Fruit fly (Drosophila melanogaster) whole organism, prepupa: ENCODE results near the gene Wdr24.

ENCODE experiments used
- Blimp-1 ChIP-seq: fragments of 200-800 bp; sonication (Bioruptor generic); optimal IDR thresholded peaks from 3 replicates; lab custom pipeline; 2017; ENCODE audit warnings: missing biosample characterization, missing genetic modification characterization, mild to moderate bottlenecking, moderate library complexity, missing genetic modification reagents
- CG10631 ChIP-seq: fragments of 200-800 bp; sonication (Bioruptor generic); optimal IDR thresholded peaks from 2 replicates; lab custom pipeline; 2016; ENCODE audit warnings: missing biosample characterization, missing genetic modification characterization
- CG10669 ChIP-seq: fragments of 200-800 bp; sonication (Bioruptor generic); optimal IDR thresholded peaks from 3 replicates; lab custom pipeline; 2018; ENCODE audit warnings: missing biosample characterization, mild to moderate bottlenecking, missing genetic modification characterization, moderate library complexity
- CG11762 ChIP-seq: fragments of 200-800 bp; sonication (Bioruptor generic); optimal IDR thresholded peaks from 3 replicates; lab custom pipeline; 2016; ENCODE audit warnings: missing biosample characterization, missing genetic modification characterization; ENCODE audit not compliant: insufficient read depth
- CG11902 ChIP-seq: fragments of 200-800 bp; sonication (Bioruptor generic); optimal IDR thresholded peaks from 3 replicates; lab custom pipeline; 2016; ENCODE audit warnings: missing biosample characterization, missing genetic modification characterization
- CG15336 ChIP-seq: fragments of 200-800 bp; sonication (Bioruptor generic); IDR thresholded peaks from 2 replicates; pipeline ENCODE4 v1.3.6; 2022; ENCODE audit warnings: missing biosample characterization, missing genetic modification characterization
- CG16779 ChIP-seq: fragments of 200-800 bp; sonication (Bioruptor generic); optimal IDR thresholded peaks from 3 replicates; lab custom pipeline; 2017; ENCODE audit warnings: missing biosample characterization, mild to moderate bottlenecking, missing genetic modification characterization
- CG31627 ChIP-seq: fragments of 200-800 bp; sonication (Bioruptor generic); optimal IDR thresholded peaks from 3 replicates; lab custom pipeline; 2016; ENCODE audit warnings: missing biosample characterization, missing genetic modification characterization
- CG3919 ChIP-seq: fragments of 200-800 bp; sonication (Bioruptor generic); optimal IDR thresholded peaks from 3 replicates; lab custom pipeline; 2016; ENCODE audit warnings: missing biosample characterization, missing genetic modification characterization
- CG4318 ChIP-seq: fragments of 200-800 bp; sonication (Bioruptor generic); optimal IDR thresholded peaks from 3 replicates; lab custom pipeline; 2017; ENCODE audit warnings: missing biosample characterization, mild to moderate bottlenecking, missing genetic modification characterization
- CG6163 ChIP-seq: fragments of 200-800 bp; sonication (Bioruptor generic); IDR thresholded peaks from 3 replicates; pipeline ENCODE4 v1.3.6; 2022; ENCODE audit warnings: missing biosample characterization, missing genetic modification characterization
- CG6276 ChIP-seq: fragments of 200-800 bp; sonication (Bioruptor generic); optimal IDR thresholded peaks from 2 replicates; lab custom pipeline; 2017; ENCODE audit warnings: missing biosample characterization, mild to moderate bottlenecking, missing genetic modification characterization
- CG6792 ChIP-seq: fragments of 200-800 bp; sonication (Bioruptor generic); optimal IDR thresholded peaks from 3 replicates; lab custom pipeline; 2016; ENCODE audit warnings: missing biosample characterization, missing genetic modification characterization
- CG6808 ChIP-seq: fragments of 200-800 bp; sonication (Bioruptor generic); optimal IDR thresholded peaks from 3 replicates; lab custom pipeline; 2017; ENCODE audit warnings: missing biosample characterization, missing genetic modification characterization, mild to moderate bottlenecking, moderate library complexity, missing genetic modification reagents
- CG6854 ChIP-seq: fragments of 200-800 bp; sonication (Bioruptor generic); optimal IDR thresholded peaks from 2 replicates; lab custom pipeline; 2017; ENCODE audit warnings: missing biosample characterization, mild to moderate bottlenecking, missing genetic modification characterization
- CG7368 ChIP-seq: fragments of 200-800 bp; sonication (Bioruptor generic); optimal IDR thresholded peaks from 3 replicates; lab custom pipeline; 2016; ENCODE audit warnings: missing biosample characterization, missing genetic modification characterization
- CG8119 ChIP-seq: fragments of 200-800 bp; sonication (Bioruptor generic); IDR thresholded peaks from 3 replicates; pipeline ENCODE4 v1.3.6; 2022; ENCODE audit warnings: missing biosample characterization, missing genetic modification characterization
- CG8632 ChIP-seq: fragments of 200-800 bp; sonication (Bioruptor generic); optimal IDR thresholded peaks from 3 replicates; lab custom pipeline; 2016; ENCODE audit warnings: missing biosample characterization, missing genetic modification characterization
- CG9139 ChIP-seq: fragments of 200-800 bp; sonication (Bioruptor generic); optimal IDR thresholded peaks from 3 replicates; lab custom pipeline; 2017; ENCODE audit warnings: missing biosample characterization, mild to moderate bottlenecking, missing genetic modification characterization
- Eip75B ChIP-seq: fragments of 200-800 bp; sonication (Bioruptor generic); optimal IDR thresholded peaks from 3 replicates; lab custom pipeline; 2016; ENCODE audit warnings: missing biosample characterization, missing genetic modification characterization
- Ets21C ChIP-seq: fragments of 200-800 bp; sonication (Bioruptor generic); optimal IDR thresholded peaks from 3 replicates; lab custom pipeline; 2016; ENCODE audit warnings: missing biosample characterization, missing genetic modification characterization
- Ets96B ChIP-seq: fragments of 200-800 bp; optimal IDR thresholded peaks from 2 replicates; lab custom pipeline; 2019; ENCODE audit warnings: missing biosample characterization, mild to moderate bottlenecking, missing genetic modification characterization, moderate library complexity
- Gug ChIP-seq: fragments of 200-800 bp; sonication (Bioruptor generic); IDR thresholded peaks from 2 replicates; pipeline ENCODE4 v1.3.6; 2022; ENCODE audit warnings: missing biosample characterization, missing genetic modification characterization
- Hr39 ChIP-seq: fragments of 200-800 bp; sonication (Bioruptor generic); optimal IDR thresholded peaks from 2 replicates; lab custom pipeline; 2016; ENCODE audit warnings: missing biosample characterization, missing genetic modification characterization
- Lpt ChIP-seq: fragments of 200-800 bp; sonication (Bioruptor generic); optimal IDR thresholded peaks from 3 replicates; lab custom pipeline; 2016; ENCODE audit warnings: missing biosample characterization, missing genetic modification characterization
- Sox102F ChIP-seq: fragments of 200-800 bp; sonication (Bioruptor generic); optimal IDR thresholded peaks from 2 replicates; lab custom pipeline; 2016; ENCODE audit warnings: missing biosample characterization, mild to moderate bottlenecking, missing genetic modification characterization
- Sox14 ChIP-seq: fragments of 200-800 bp; sonication (Bioruptor generic); optimal IDR thresholded peaks from 3 replicates; lab custom pipeline; 2016; ENCODE audit warnings: missing biosample characterization, missing genetic modification characterization
- achi ChIP-seq: fragments of 200-800 bp; sonication (Bioruptor generic); optimal IDR thresholded peaks from 3 replicates; lab custom pipeline; 2016; ENCODE audit warnings: missing biosample characterization, missing genetic modification characterization
- acj6 ChIP-seq: fragments of 200-800 bp; sonication (Bioruptor generic); optimal IDR thresholded peaks from 3 replicates; lab custom pipeline; 2016; ENCODE audit warnings: missing biosample characterization, missing genetic modification characterization
- dac ChIP-seq: fragments of 200-800 bp; sonication (Bioruptor generic); optimal IDR thresholded peaks from 2 replicates; lab custom pipeline; 2017; ENCODE audit warnings: missing biosample characterization, mild to moderate bottlenecking, missing genetic modification characterization
- eg ChIP-seq: fragments of 200-800 bp; sonication (Bioruptor generic); IDR thresholded peaks from 3 replicates; pipeline ENCODE4 v1.3.6; 2022; ENCODE audit warnings: missing biosample characterization, missing genetic modification characterization
- fd59A ChIP-seq: fragments of 200-800 bp; sonication (Bioruptor generic); optimal IDR thresholded peaks from 2 replicates; lab custom pipeline; 2017; ENCODE audit warnings: missing biosample characterization, mild to moderate bottlenecking, missing genetic modification characterization, missing genetic modification reagents
- fd85E ChIP-seq: fragments of 200-800 bp; sonication (Bioruptor generic); optimal IDR thresholded peaks from 3 replicates; lab custom pipeline; 2016; ENCODE audit warnings: missing biosample characterization, missing genetic modification characterization
- fkh ChIP-seq: fragments of 200-800 bp; sonication (Bioruptor generic); optimal IDR thresholded peaks from 3 replicates; lab custom pipeline; 2017; ENCODE audit warnings: missing biosample characterization, mild to moderate bottlenecking, missing genetic modification characterization, moderate library complexity
- lz ChIP-seq: fragments of 200-800 bp; sonication (Bioruptor generic); optimal IDR thresholded peaks from 3 replicates; lab custom pipeline; 2016; ENCODE audit warnings: missing biosample characterization, missing genetic modification characterization
- net ChIP-seq: fragments of 200-800 bp; sonication (Bioruptor generic); optimal IDR thresholded peaks from 3 replicates; lab custom pipeline; 2016; ENCODE audit warnings: missing biosample characterization, missing genetic modification characterization
- pdm3 ChIP-seq: fragments of 200-800 bp; sonication (Bioruptor generic); optimal IDR thresholded peaks from 3 replicates; lab custom pipeline; 2016; ENCODE audit warnings: missing biosample characterization, missing genetic modification characterization
- spab ChIP-seq: fragments of 200-800 bp; sonication (Bioruptor generic); optimal IDR thresholded peaks from 2 replicates; lab custom pipeline; 2017; ENCODE audit warnings: missing biosample characterization, mild to moderate bottlenecking, missing genetic modification characterization, missing genetic modification reagents
- ss ChIP-seq, 2 experiments: fragments of 200-800 bp; sonication (Bioruptor generic); optimal IDR thresholded peaks; 2 replicates in 1 of 2; 3 replicates in 1 of 2; lab custom pipeline; 2017 to 2018; ENCODE audit warnings: mild to moderate bottlenecking in 2 of 2, missing biosample characterization in 2 of 2, missing genetic modification characterization in 2 of 2, moderate library complexity in 1 of 2
- svp ChIP-seq: fragments of 200-800 bp; sonication (Bioruptor generic); peaks from one replicate; lab custom pipeline; 2016; ENCODE audit warnings: missing biosample characterization, missing genetic modification characterization
- topi ChIP-seq: fragments of 200-800 bp; sonication (Bioruptor generic); optimal IDR thresholded peaks from 3 replicates; lab custom pipeline; 2016; ENCODE audit warnings: missing biosample characterization, missing genetic modification characterization

Gene Wdr24

DNA sequence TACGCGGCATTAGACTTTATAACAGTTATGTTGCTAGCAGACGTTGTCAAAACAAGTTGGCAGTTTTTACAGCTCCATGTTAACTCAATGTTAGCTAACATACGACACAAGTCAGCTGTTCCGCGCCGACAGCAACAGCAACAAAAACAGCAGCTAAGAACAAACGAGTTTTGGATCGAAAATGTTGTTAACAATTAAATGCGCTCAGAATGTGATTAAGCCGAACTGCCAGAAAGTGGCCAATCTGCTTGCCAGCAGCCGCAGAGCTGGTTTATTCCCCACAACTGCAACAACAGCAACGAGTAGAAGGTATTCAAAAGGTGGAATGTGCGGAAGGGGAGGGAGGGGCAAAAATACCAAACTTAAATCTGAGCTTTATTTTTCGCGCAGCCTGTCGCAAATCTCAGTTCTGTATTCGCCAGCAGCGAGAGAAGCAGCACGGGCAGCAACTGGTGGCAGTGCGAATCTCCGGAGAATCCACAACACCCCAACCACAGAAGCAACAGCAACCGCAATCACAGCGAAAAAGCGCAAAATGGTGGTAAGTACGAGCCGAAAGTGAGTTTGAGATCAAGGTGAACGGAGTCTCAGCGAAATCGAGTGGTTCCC is 21.7 kb downstream of the Wdr24 start, which contains the start of gene Pcd (continued):
- TF ChIP-seq ss (GFP tag; optimal IDR thresholded peaks at IDR 0.05; lab: Kevin White, UChicago) (peak in 1 of 2 experiments; percentile 25), CG11762 (GFP tag; lab: Kevin White, UChicago) (no peak), achi (no peak), CG6792 (GFP tag; lab: Kevin White, UChicago) (no peak), Ets96B (no peak), Gug (GFP tag; lab: Robert Waterston, UW) (no peak), CG8632 (GFP tag; lab: Kevin White, UChicago) (no peak), CG8119 (GFP tag; lab: Robert Waterston, UW) (no peak), spab (no peak), Ets21C (GFP tag; lab: Kevin White, UChicago) (no peak), fd59A (GFP tag; lab: Kevin White, UChicago) (no peak), fd85E (GFP tag; lab: Kevin White, UChicago) (no peak), Blimp-1 (no peak), CG10631 (GFP tag; lab: Kevin White, UChicago) (no peak), CG10669 (GFP tag; lab: Kevin White, UChicago) (no peak), CG6854 (GFP tag; lab: Kevin White, UChicago) (peak; percentile 67), CG6276 (GFP tag; lab: Kevin White, UChicago) (no peak), Eip75B (GFP tag; lab: Kevin White, UChicago) (peak; percentile 2), CG15336 (0 out of 2 replicates have a peak, but pooled peaks have one; percentile 29), CG6808 (GFP tag; lab: Kevin White, UChicago) (no peak), eg (GFP tag; lab: Robert Waterston, UW) (0 out of 3 replicates have a peak, but pooled peaks have one; percentile 15), CG11902 (GFP tag; lab: Kevin White, UChicago) (no peak), CG16779 (tag; lab: Kevin White, UChicago) (no peak), Sox14 (GFP tag; lab: Kevin White, UChicago) (no peak), net (GFP tag; lab: Kevin White, UChicago) (no peak), CG7368 (GFP tag; lab: Kevin White, UChicago) (no peak), topi (no peak)

DNA sequence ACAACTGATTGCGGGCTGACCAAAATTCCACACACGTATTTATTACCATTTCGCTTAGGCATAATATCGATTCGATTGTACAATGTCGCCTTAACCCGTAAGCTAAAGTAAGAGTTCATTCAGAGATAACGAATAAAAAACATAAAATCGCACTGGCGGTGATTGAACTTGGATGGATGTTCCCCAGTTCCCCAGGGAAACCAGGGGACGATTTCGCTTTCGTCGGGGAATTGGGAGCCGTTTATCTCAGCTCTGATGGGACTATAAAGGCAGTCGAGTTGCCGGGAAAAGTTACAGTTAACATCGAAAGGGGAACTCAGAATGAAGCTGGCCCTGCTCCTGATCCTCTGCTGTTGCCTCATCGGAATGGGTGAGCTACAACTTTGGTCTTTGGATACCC is 22.7 kb downstream of the Wdr24 start, which contains the start of gene CG34296:
Gene CG34296, plus strand, starts transcription at position 301 of the 400 bp plus-strand sequence.
- TF ChIP-seq lz (GFP tag; lab: Kevin White, UChicago) = no peak

DNA sequence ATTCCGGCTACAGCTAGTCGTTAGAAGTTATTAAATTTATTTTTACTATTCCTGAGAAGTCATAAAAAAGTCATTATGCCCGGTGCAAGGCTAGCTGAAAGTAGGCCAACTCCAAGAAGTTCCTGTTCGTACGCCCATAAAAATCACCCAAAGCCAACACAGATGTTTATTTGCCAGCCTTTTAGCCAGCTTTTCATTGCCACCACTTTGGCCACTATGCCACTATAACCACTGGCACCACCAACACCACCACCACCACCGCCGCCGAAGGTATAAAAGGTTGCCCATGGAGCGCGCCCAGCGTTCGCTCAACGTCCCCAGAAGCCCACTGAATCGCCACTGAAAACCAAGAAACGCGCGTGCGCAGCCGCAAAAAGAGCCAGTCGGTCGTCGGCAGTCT is 26.5 kb downstream of the Wdr24 start, which contains the start of gene CG15506:
Gene CG15506, plus strand, starts transcription at position 301 of the 400 bp plus-strand sequence.
- TF ChIP-seq ss (GFP tag; optimal IDR thresholded peaks at IDR 0.05; lab: Kevin White, UChicago) (peak in 1 of 2 experiments; percentile 33), CG15336 (0 out of 2 replicates have a peak, but pooled peaks have one; percentile 7), CG4318 (GFP tag; lab: Kevin White, UChicago) (no peak), Eip75B (GFP tag; lab: Kevin White, UChicago) (no peak), CG8119 (GFP tag; lab: Robert Waterston, UW) (0 out of 3 replicates have a peak, but pooled peaks have one; percentile 25), eg (GFP tag; lab: Robert Waterston, UW) (0 out of 3 replicates have a peak, but pooled peaks have one; percentile 36), pdm3 (no peak), CG6163 (GFP tag; lab: Robert Waterston, UW) (0 out of 3 replicates have a peak, but pooled peaks have one; percentile 11)

DNA sequence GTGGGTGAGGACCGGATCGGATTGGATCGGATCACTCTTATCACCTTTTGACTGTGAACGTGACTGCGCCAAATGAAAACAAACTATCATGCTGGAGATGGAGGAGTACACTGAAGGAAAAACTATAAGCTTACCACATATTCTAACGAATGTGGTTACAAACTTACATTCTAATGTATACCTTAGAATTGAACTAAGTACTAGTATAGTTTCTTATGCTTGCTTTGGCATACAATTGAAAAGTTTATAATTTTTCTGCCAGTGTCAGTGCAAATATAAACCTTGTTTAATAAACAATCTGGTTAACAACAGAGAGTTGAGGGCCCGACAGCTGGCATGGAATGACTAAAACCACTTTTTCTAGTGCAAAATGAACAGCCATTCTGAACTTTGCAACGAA is 27.4 kb downstream of the Wdr24 start:
- peak; percentile 15 for TF ChIP-seq achi
- peak; percentile 4 for TF ChIP-seq Hr39 (GFP tag; lab: Kevin White, UChicago)
- TF ChIP-seq topi = peak; percentile 6
- no peak for TF ChIP-seq CG6808 (GFP tag; lab: Kevin White, UChicago)
- TF ChIP-seq lz (GFP tag; lab: Kevin White, UChicago) = no peak
- no peak for TF ChIP-seq acj6 (GFP tag; lab: Kevin White, UChicago)
- TF ChIP-seq svp (GFP tag; lab: Kevin White, UChicago) = no peak
- TF ChIP-seq CG11762 (GFP tag; lab: Kevin White, UChicago) = no peak
- no peak for TF ChIP-seq Sox14 (GFP tag; lab: Kevin White, UChicago)
- peak; percentile 27 for TF ChIP-seq dac (GFP tag; lab: Kevin White, UChicago)
- TF ChIP-seq CG31627 (GFP tag; lab: Kevin White, UChicago) = no peak
- TF ChIP-seq pdm3 = no peak
- peak; percentile 47 for TF ChIP-seq Gug (GFP tag; lab: Robert Waterston, UW)
- no peak for TF ChIP-seq Ets96B
- TF ChIP-seq CG9139 (GFP tag; lab: Kevin White, UChicago) = no peak
- TF ChIP-seq spab = no peak
- no peak for TF ChIP-seq Eip75B (GFP tag; lab: Kevin White, UChicago)
- TF ChIP-seq CG6163 (GFP tag; lab: Robert Waterston, UW) = peak; percentile 45; the same call in 2 of the 3 replicates
- peak; percentile 57; the same call in 2 of the 3 replicates for TF ChIP-seq CG8119 (GFP tag; lab: Robert Waterston, UW)
- TF ChIP-seq CG3919 (GFP tag; lab: Kevin White, UChicago) = peak; percentile 6
- TF ChIP-seq fkh = peak; percentile 22
- TF ChIP-seq Sox102F (GFP tag; lab: Kevin White, UChicago) = no peak
- TF ChIP-seq CG6854 (GFP tag; lab: Kevin White, UChicago) = no peak
- peak; percentile 76 for TF ChIP-seq eg (GFP tag; lab: Robert Waterston, UW)
- peak; percentile 24 for TF ChIP-seq Lpt (GFP tag; lab: Kevin White, UChicago)
